Worm (Caenorhabditis elegans): ENCODE measurements around the gene C04E6.4.

Gene C04E6.4

DNA sequence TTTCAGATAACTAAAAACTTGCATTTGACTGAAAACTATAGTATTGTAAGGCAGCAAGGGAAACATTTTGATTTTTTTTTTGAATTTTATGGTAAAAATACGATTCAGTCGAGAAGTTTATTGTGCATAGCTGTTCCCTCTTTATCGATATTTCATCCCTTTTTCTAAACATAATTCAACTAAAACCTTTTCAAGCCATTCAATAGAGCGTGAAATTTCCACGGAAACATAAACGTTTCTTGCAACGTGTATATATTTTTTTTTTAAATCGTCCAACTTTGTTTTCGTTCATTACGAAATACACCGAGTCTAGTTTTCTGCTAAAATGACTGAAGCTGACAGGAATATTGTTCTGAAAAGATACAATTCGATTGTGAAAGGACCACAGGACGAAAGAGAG lies 35.4 kb upstream of the C04E6.4 start, which contains the start of gene C02G6.2:
C02G6.2 (plus strand) TSS at position 301 of the 400 bp plus-strand sequence.
- TF ChIP-seq ceh-24 (tag; optimal IDR thresholded peaks at IDR 0.05) (no peak), ceh-19 (GFP tag; optimal IDR thresholded peaks at IDR 0.05) (no peak), ceh-30 (tag; optimal IDR thresholded peaks at IDR 0.05) (no peak), unc-55 (GFP tag; optimal IDR thresholded peaks at IDR 0.05) (no peak), ceh-34 (tag; optimal IDR thresholded peaks at IDR 0.05) (no peak), ceh-18 (tag; optimal IDR thresholded peaks at IDR 0.05) (no peak), zip-5 (tag; optimal IDR thresholded peaks at IDR 0.05) (no peak), dmd-4 (tag; optimal IDR thresholded peaks at IDR 0.05; ENCODE audit: borderline replicate concordance) (no peak), madf-2 (tag; optimal IDR thresholded peaks at IDR 0.05) (no peak), pros-1 (tag; optimal IDR thresholded peaks at IDR 0.05) (no peak), K02D7.2 (tag; optimal IDR thresholded peaks at IDR 0.05) (no peak), pax-1 (tag; optimal IDR thresholded peaks at IDR 0.05) (no peak), lim-6 (tag; optimal IDR thresholded peaks at IDR 0.05) (no peak), hlh-8 (tag; optimal IDR thresholded peaks at IDR 0.05) (no peak), C38D4.7 (GFP tag; optimal IDR thresholded peaks at IDR 0.05) (no peak), nhr-232 (tag; optimal IDR thresholded peaks at IDR 0.05) (no peak), T23F11.4 (GFP tag; optimal IDR thresholded peaks at IDR 0.05) (no peak), ref-2 (tag; optimal IDR thresholded peaks at IDR 0.05) (no peak)

DNA sequence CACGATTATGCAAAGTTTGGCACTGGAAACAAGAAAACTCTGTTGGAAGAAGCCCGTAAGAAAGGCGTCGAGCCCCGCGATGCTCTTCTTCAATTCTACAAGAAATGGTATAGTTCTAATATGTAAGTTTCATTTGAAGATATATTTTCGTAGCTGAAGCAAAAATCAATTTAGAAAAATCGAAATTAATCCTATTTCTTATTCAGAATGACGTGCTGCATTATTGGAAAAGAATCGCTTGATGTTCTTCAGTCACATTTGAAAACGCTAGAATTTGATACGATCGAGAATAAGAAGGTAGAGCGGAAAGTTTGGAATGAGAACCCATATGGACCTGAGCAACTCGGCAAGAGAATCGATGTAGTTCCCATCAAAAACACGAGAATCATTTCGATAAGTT lies 30.2 kb upstream of the C04E6.4 start:
- TF ChIP-seq pat-9 (tag; optimal IDR thresholded peaks at IDR 0.05): no peak
- no peak for TF ChIP-seq C38D4.7 (GFP tag; optimal IDR thresholded peaks at IDR 0.05)
- no peak for TF ChIP-seq dmd-4 (tag; optimal IDR thresholded peaks at IDR 0.05; ENCODE audit: borderline replicate concordance)
- TF ChIP-seq tbx-2 (tag; optimal IDR thresholded peaks at IDR 0.05): no peak

DNA sequence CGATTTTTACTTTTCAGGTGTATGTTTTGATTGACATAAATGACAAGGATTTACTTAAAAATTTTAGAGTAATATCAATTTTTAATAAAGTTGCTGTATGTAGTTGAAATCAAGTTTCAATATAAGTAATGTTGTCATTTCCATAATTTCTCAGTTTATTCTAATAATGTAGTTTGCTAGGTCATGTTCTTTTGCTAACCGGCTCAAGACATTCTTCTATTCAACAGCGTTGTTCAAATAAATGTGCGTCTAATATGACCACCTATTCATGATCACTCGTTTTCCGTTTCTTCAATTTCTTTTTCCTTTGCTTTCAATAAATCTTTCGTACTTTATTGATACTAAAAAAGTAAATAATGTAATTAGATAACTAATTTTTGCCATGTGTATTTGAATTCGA lies 27.1 kb upstream of the C04E6.4 start, which contains the start of gene C02G6.3:
C02G6.3 (plus strand) TSS at position 301 of the 400 bp plus-strand sequence.
- TF ChIP-seq ceh-9 (tag; optimal IDR thresholded peaks at IDR 0.05): no peak
- no peak for TF ChIP-seq unc-55 (GFP tag; optimal IDR thresholded peaks at IDR 0.05)
- TF ChIP-seq elt-4 (tag; optimal IDR thresholded peaks at IDR 0.05): no peak
- no peak for TF ChIP-seq fax-1 (tag; optimal IDR thresholded peaks at IDR 0.05)
- no peak for TF ChIP-seq nfya-1 (tag; optimal IDR thresholded peaks at IDR 0.05)
- TF ChIP-seq T23F11.4 (GFP tag; optimal IDR thresholded peaks at IDR 0.05): no peak

DNA sequence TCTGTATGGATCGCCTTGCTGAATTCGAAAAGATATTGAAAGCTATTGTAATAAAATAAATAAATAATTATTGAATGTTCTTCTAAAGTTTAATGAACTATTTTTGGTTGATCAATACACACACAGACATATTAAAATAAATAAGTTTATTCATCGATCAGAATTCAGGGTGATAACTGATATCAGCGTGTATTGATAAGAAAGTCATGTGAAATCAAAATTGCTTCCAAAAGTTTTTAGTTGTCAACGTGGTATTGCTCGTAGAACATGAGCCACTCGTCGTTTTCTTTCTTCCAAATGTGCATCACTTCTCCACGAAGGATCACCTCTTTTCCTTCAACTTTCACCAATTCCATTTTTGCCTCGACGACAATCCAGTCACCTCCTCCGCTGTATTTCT lies 24.8 kb upstream of the C04E6.4 start:
- TF ChIP-seq ceh-19 (GFP tag; optimal IDR thresholded peaks at IDR 0.05): no peak
- TF ChIP-seq hlh-8 (tag; optimal IDR thresholded peaks at IDR 0.05): no peak
- TF ChIP-seq ceh-22 (tag; optimal IDR thresholded peaks at IDR 0.05): no peak
- no peak for TF ChIP-seq T23F11.4 (GFP tag; optimal IDR thresholded peaks at IDR 0.05)
- TF ChIP-seq eyg-1 (tag; optimal IDR thresholded peaks at IDR 0.05): no peak
- no peak for TF ChIP-seq ets-4 (tag; optimal IDR thresholded peaks at IDR 0.05)
- no peak for TF ChIP-seq pha-2 (tag; optimal IDR thresholded peaks at IDR 0.05)
- TF ChIP-seq C38D4.7 (GFP tag; optimal IDR thresholded peaks at IDR 0.05): no peak
- no peak for TF ChIP-seq hlh-13 (GFP tag; optimal IDR thresholded peaks at IDR 0.05)
- TF ChIP-seq npax-4 (tag; optimal IDR thresholded peaks at IDR 0.05): no peak
- no peak for TF ChIP-seq ama-1 (optimal IDR thresholded peaks at IDR 0.05)
- TF ChIP-seq madf-2 (tag; optimal IDR thresholded peaks at IDR 0.05): no peak
- TF ChIP-seq ceh-18 (tag; optimal IDR thresholded peaks at IDR 0.05): no peak
- no peak for TF ChIP-seq pha-4 (tag; optimal IDR thresholded peaks at IDR 0.05)
- no peak for TF ChIP-seq tbx-7 (tag; optimal IDR thresholded peaks at IDR 0.05)
- TF ChIP-seq ceh-34 (tag; optimal IDR thresholded peaks at IDR 0.05): no peak
- TF ChIP-seq pax-1 (tag; optimal IDR thresholded peaks at IDR 0.05): no peak

DNA sequence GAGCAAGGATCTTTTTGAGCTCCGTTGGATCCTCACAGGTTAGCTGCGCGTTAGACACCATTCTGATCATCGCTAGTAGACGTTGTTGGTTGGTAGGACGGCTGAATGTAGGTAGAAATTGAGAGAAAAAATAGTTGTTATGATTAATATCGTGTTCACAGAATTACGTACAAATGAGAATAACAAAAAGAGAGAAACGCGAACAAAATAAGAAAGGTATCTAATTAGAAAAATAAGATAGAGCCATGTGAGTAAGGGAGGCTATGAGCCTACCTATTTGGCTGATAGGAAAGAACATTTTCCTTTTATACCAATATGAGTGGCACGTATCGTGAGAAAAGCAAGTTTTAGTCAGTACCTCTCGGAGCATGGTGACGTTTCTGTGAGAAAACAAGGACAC lies 23.5 kb upstream of the C04E6.4 start, which contains the start of gene C04E6.8:
C04E6.8 (minus strand) TSS at position 101 of the 400 bp plus-strand sequence.
- TF ChIP-seq ceh-19 (GFP tag; optimal IDR thresholded peaks at IDR 0.05) (no peak), nhr-11 (tag; optimal IDR thresholded peaks at IDR 0.05) (no peak), F13H6.1 (tag; optimal IDR thresholded peaks at IDR 0.05) (no peak), ets-4 (tag; optimal IDR thresholded peaks at IDR 0.05) (no peak), ceh-9 (tag; optimal IDR thresholded peaks at IDR 0.05) (no peak), zip-5 (tag; optimal IDR thresholded peaks at IDR 0.05) (no peak), fkh-6 (tag; optimal IDR thresholded peaks at IDR 0.05) (no peak), unc-55 (GFP tag; optimal IDR thresholded peaks at IDR 0.05) (no peak), nfya-1 (tag; optimal IDR thresholded peaks at IDR 0.05) (no peak), gmeb-2 (tag; optimal IDR thresholded peaks at IDR 0.05) (no peak), pax-1 (tag; optimal IDR thresholded peaks at IDR 0.05) (no peak), sdc-2 (tag; optimal IDR thresholded peaks at IDR 0.05) (no peak), ttx-3 (tag; optimal IDR thresholded peaks at IDR 0.05) (no peak)

All from whole organism, late embryonic.